Fruit fly (Drosophila melanogaster): ENCODE measurements around the gene mio.

mio gene

DNA sequence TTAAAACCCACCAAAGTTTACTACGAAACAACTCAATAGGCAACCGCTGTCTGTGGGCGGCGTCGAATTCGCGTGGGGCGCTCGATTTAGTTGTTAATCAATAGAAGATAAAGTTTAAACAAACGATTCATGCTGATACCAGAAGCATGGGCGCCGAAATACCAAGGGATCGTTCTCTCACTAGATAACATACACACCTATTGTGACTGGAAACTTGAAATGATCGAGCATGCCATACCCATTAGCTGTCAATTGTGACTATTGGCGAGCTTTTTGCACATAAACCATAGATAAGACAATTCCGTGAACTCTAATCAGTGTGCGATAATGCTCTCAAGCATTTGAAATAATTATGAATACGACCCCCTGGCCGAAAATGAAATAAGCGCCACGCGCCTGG is 37.7 kb upstream of the mio start:
- TF ChIP-seq CG17801 (GFP tag; optimal IDR thresholded peaks at IDR 0.05; ENCODE audit: partially characterized antibody): no peak

DNA sequence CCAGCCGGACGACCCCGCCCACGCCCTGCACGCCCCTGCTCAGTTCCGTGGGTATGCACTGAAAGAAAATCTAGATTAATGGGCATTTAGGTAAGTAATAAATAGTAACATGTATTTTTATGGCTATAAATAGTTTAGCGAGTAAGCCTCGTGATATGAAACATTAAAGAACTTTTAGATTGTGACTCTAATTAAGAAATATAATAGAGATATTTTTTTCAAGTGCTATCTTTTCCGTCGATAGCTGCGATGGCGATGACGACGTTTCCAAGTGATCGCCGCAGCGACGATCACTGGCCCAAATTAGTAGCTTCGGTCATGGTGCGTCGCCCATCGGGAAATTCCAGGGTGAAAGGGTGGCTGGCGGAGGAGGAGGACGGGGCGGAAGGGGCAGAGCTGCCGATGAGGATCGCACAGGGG is 37.0 kb upstream of the mio start:
- TF ChIP-seq CG17801 (GFP tag; optimal IDR thresholded peaks at IDR 0.05; ENCODE audit: partially characterized antibody): no peak

DNA sequence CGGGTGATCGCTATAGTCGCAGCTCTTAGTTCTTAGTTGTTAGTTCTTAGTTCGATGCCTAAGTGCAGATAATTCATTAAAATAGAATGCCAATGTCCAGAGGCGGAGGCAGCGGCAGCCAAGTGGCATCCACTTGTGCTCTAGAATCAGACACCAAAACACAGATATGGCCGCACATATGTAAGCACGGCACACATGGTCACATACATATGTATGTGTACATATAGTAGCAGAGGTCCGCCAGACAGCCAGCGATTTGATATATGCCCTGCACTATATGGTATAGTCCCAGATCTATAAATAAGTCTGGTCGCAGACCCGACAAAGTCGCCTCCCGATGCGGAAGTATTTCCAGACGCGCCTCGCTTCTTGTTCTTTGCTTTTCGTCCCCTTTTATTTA is 36.4 kb upstream of the mio start:
- no peak for TF ChIP-seq CG17801 (GFP tag; optimal IDR thresholded peaks at IDR 0.05; ENCODE audit: partially characterized antibody)

DNA sequence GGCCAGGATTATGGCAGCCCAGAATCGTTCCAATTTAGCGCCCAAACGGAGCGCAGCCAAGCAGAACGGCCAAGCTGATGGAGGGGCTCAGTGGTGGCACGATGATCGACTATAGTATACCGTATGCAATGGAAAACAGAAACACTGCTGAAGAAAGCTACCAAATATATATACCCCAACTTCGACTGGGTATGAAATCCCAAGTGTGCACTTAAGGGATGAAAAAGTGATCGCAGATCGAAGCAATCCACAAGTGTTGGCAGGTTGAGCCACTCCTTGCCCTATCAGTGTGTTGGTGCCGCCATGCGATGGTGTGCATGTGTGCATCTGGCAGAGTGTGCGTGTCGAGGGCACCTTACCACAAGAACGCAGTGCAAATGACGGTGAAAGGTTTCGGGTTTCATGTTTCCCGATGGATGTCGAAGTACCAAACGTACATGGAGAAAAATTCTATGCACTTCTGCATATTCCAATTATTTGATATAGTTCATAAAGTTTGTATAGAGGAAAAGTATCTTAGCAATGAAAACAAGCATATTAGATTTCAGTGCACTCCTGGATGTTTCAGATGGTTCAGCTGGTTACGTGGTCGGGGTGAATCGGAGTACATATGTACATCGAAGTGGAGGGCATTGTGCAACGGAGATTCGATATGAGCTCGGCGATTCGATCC is 35.0 kb upstream of the mio start:
- no peak for TF ChIP-seq CG17801 (GFP tag; optimal IDR thresholded peaks at IDR 0.05; ENCODE audit: partially characterized antibody)

DNA sequence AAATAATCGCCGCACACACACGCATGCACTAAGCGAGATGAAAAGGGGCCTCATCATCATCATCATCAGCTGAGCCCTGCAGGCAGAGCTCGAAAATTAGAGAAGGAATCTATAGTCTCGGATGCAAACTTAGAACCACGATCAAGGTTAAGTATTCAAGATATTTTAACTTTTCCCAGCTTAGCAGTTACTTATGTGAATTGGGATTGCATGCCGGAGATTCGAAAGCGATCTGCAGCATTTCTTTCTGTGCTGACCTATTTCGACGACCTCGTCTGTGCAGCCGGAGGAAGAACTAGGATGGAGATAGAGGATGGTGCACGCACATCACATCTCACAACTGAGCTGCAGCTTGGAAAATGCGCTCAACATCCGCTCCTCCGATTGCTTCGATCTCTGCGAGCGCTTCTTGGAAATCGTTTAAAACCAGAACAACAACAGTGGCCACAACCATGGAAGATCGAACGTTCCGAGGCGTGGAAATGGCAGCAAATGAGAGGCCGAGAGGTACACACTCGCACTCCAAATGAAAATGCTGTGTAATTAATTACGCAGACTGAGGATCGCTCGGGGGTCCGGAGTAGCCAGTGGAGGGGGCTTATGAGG is 34.3 kb upstream of the mio start:
- no peak for TF ChIP-seq CG17801 (GFP tag; optimal IDR thresholded peaks at IDR 0.05; ENCODE audit: partially characterized antibody)

DNA sequence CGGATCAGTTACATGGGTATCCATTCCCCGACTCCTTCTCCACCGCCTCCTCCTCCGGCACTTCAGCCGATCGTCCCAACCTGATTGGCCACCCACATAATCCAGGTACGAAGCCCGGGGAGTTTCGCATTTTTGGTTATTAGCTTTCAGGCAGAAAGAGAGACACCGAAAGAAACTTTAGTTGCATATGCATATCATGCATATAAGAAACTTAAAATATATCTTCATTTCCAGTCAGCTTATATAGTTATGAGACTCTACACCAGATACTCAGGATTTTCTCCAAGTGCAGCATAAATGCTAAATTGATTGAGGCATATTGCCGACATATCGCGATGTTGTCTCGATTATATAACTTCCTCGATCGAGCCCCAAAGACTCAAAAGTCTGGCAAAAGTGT is 33.0 kb upstream of the mio start:
- no peak for TF ChIP-seq CG17801 (GFP tag; optimal IDR thresholded peaks at IDR 0.05; ENCODE audit: partially characterized antibody)

DNA sequence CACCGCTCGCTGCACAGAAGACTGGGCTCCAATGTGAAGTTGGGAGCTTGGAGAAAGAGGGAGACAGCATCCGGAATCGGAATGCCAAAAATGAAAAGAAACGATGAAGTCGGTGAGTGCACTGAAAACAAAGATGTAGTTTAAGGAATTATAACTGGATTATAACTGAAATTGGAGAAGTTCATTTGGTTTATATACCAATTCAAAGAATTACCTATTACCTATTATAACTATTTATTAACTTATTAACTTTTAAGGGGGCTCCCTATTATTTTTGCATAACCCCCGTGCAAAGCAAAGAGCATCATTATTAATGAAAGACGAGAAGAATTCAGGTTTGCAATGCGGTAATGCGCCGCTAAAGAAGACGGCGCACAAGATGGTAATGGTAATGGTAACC is 32.4 kb upstream of the mio start:
- TF ChIP-seq CG17801 (GFP tag; optimal IDR thresholded peaks at IDR 0.05; ENCODE audit: partially characterized antibody): no peak

DNA sequence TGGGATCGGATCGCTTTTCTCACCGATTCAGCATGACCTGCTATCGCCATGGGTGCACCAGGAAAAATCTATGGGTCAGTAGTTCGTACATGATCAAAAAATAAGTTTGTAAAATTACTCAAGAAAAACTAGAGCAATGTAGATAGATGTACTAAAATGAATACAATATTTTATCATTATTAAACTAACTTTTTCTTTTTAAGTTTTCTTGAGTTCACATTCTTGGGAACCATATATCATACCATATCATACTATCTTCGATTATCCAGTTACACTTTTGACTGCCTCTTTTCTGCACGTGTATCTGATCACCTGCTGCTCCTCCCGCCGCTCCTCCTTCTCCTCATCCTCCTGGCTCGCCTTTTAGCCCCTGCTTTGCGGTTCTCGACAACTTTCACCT is 31.7 kb upstream of the mio start:
- TF ChIP-seq CG17801 (GFP tag; optimal IDR thresholded peaks at IDR 0.05; ENCODE audit: partially characterized antibody): no peak

DNA sequence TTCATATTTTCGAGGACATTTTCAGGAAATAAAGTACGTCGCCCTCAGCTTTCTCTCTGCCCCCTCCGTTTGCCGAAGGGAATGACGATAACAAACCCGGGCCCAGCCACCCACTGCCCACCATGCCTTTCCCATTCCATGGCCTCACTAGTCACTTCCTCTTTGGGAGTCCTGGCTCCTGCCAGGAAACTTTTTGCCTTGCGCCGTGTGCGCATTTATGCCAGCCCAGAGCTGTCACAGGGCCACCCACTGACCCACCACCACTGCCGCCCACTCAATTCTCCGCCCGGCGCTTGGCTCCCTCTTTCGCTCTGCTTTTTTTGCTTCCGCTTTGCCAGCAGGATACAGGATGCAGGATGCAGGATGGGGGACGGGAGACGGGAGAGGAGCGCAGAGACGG is 29.7 kb upstream of the mio start:
- TF ChIP-seq CG17801 (GFP tag; optimal IDR thresholded peaks at IDR 0.05; ENCODE audit: partially characterized antibody): no peak

DNA sequence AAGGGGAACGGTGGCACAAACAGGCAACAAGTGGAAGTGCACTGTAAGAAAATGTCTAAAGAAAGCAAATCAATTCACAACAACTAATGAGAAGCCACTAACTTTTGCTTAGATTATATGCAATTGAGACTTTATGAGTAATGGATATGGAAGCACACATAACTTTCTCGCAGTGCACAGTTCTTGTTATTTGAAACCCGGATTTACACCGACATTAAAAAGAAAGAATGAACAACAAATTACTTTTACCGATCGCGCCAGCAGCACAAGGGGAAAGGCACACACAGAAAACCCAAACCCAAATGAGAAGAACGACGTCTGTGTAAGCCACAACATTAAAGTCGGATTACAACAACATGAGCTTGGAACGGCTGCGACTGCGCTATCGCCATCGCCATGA is 28.0 kb upstream of the mio start:
- no peak for TF ChIP-seq CG17801 (GFP tag; optimal IDR thresholded peaks at IDR 0.05; ENCODE audit: partially characterized antibody)

DNA sequence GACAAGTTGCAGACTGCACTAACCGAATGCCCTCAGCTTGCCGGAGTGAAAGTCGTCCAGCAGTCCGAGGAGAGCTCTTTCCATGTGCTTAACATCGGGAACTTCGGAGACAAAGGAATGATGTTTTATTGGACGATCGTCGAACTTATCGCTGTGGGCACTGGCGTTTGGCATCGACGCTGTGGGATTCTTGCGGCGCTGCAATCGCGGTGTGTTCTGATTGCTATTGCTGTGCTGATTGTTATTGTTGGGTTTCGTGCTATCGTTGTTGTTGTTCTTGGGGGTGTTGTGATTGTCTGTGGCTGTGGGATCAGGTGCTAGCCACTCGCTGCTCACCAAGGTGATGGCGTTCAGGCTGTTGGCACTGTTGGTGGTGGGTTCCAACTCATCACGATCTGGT is 26.4 kb upstream of the mio start:
- TF ChIP-seq CG17801 (GFP tag; optimal IDR thresholded peaks at IDR 0.05; ENCODE audit: partially characterized antibody): no peak

DNA sequence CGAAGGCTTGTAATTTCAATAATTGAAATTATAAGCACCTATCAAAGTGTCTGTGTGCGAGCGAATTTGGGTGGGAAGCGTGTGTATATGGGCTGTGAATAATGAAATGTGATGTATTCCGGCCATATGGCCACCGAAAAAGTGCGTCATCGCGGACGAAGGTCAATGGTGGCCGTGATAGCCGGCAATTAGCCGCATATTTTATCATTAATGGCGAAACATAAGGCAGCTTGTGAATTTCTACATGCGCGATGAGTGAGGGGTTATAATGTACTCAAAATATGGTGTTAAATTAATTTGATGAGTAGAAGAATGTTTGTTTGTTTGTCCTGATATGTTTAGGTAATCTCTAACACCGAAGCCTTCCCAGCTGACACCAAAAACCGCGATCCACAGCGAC is 25.7 kb upstream of the mio start:
- no peak for TF ChIP-seq CG17801 (GFP tag; optimal IDR thresholded peaks at IDR 0.05; ENCODE audit: partially characterized antibody)

DNA sequence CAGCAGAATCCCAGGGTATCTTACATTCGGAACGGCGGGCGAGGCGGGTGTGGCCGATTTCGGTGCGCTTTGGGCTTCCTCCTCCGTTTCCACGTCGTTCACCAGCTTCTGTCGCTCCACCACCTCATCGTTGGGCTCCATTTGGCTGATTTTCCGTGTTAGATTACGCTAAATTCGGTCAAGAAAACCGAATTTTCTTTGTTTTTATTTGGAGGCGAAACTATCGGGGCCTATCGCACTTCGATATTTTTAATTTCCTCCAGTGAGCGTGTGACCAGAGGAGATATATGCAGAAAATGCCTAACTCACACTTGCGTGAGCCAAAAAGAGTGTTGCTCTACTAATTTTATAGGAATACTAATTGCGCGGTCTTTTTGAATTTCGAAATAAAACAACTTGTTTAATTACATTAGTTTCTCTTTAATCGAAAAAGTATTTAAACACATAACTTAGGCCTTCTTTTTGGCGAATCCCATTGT is 24.9 kb upstream of the mio start, which contains the start of gene CG10874:
CG10874 (minus strand) TSS at position 264 of the 479 bp plus-strand sequence.
- peak; percentile 57 for TF ChIP-seq CG17801 (GFP tag; optimal IDR thresholded peaks at IDR 0.05; ENCODE audit: partially characterized antibody)

DNA sequence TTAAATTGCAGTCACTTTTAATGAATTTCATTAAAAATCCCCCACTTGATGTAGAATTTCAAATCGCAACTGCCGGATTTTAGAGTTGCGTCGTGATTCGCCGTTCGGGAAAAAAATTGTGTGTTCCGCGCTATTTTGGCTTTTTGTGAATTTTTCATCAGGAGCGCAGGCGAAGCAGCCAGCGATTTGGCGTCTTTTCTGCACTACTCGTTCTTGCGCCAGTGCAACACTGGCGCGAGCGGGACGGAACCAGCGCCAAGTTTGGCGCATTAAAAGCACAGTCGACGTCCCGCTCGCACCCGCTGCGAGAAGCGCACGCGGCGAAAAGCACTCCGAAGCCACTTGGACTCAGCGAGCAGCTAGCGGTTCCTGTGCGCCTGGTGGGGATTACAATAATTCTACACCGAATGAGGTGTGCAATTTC is 23.7 kb upstream of the mio start:
- peak; percentile 83 for TF ChIP-seq CG17801 (GFP tag; optimal IDR thresholded peaks at IDR 0.05; ENCODE audit: partially characterized antibody)

DNA sequence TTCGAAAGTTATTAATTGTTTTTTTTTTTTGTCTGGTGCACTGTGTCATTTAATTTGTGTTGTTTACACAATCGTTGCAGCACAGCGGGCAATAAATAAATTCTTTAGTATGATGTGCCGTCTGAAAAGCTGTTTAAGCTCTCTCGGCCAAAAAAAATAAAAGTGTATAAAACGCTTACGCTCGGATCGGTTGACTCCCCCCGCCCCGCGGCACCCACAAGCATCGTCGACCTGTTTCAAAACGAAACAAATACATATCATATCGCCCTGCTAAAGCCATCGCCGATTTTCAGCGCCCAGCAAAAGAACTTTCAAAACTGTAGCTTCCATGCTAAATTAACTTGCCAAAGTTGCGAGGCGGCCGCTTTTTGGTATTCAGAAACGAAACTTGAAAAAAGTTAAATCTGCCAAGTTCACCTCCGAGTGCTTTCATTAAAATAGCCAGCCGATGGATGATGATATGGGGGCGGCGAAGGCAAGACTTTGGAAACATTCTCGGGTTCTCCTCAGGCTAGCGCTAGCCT is 22.7 kb upstream of the mio start:
- no peak for TF ChIP-seq CG17801 (GFP tag; optimal IDR thresholded peaks at IDR 0.05; ENCODE audit: partially characterized antibody)

DNA sequence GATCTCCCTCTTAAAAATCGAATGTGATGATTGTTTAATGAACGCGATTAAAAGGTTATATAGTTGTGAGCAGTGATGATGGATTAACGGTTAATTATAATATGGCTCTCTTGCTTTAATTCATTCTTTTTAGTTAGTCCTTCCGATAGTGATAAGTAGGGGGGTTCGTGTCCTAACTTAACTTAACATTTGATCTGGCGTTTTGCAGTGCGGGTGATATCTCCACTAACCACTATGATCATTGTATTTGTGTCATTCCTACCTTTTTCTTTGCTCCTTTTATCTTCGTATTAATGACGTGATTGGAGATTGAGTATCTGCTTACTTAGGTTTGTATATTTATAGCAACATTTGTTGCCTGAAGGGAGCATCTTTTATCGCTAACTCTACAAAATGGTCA is 21.8 kb upstream of the mio start:
- no peak for TF ChIP-seq CG17801 (GFP tag; optimal IDR thresholded peaks at IDR 0.05; ENCODE audit: partially characterized antibody)

Measured in ovary, adult (tissue).